Fruit fly (Drosophila melanogaster) whole organism, embryonic: ENCODE results near the gene MESR3.

ENCODE experiments used
- Aef1 ChIP-seq: fragments of 200-800 bp; sonication (Bioruptor generic); IDR thresholded peaks from 3 replicates; pipeline ENCODE4 v1.3.6; 2022; ENCODE audit warnings: missing biosample characterization, missing genetic modification characterization
- Atf6 ChIP-seq: fragments of 200-800 bp; sonication (Bioruptor generic); IDR thresholded peaks from 2 replicates; pipeline ENCODE4 v1.3.6; 2022; ENCODE audit warnings: missing biosample characterization, missing genetic modification characterization
- B-H1 ChIP-seq: fragments of 200-800 bp; sonication (Bioruptor generic); IDR thresholded peaks from 3 replicates; pipeline ENCODE4 v1.3.6; 2022; ENCODE audit warnings: missing biosample characterization, missing genetic modification characterization
- B-H2 ChIP-seq: fragments of 200-800 bp; sonication (Bioruptor generic); optimal IDR thresholded peaks from 2 replicates; lab custom pipeline; 2018; ENCODE audit warnings: missing biosample characterization, mild to moderate bottlenecking, missing genetic modification characterization
- Bteb2 ChIP-seq: fragments of 200-800 bp; sonication (Bioruptor generic); optimal IDR thresholded peaks from 2 replicates; lab custom pipeline; 2016; ENCODE audit warnings: missing biosample characterization, missing genetic modification characterization
- CG11247 ChIP-seq: fragments of 200-800 bp; sonication (Bioruptor generic); IDR thresholded peaks from 2 replicates; pipeline ENCODE4 v1.3.6; 2022; ENCODE audit warnings: missing biosample characterization, missing genetic modification characterization
- CG11695 ChIP-seq: fragments of 200-800 bp; sonication (Bioruptor generic); IDR thresholded peaks from 3 replicates; pipeline ENCODE4 v1.3.6; 2022; ENCODE audit warnings: missing biosample characterization, missing genetic modification characterization
- CG1233 ChIP-seq: fragments of 200-800 bp; sonication (Bioruptor generic); optimal IDR thresholded peaks from 4 replicates; lab custom pipeline; 2018; ENCODE audit warnings: missing biosample characterization, mild to moderate bottlenecking, missing genetic modification characterization
- CG13894 ChIP-seq: fragments of 200-800 bp; sonication (Bioruptor generic); optimal IDR thresholded peaks from 3 replicates; lab custom pipeline; 2018; ENCODE audit warnings: missing biosample characterization, mild to moderate bottlenecking, missing genetic modification characterization, moderate library complexity
- CG14014 ChIP-seq: fragments of 200-800 bp; sonication (Bioruptor generic); IDR thresholded peaks from 2 replicates; pipeline ENCODE4 v1.3.6; 2022; ENCODE audit warnings: missing biosample characterization, missing genetic modification characterization
- CG14441 ChIP-seq: fragments of 200-800 bp; sonication (Bioruptor generic); IDR thresholded peaks from 2 replicates; pipeline ENCODE4 v1.3.6; 2022; ENCODE audit warnings: missing biosample characterization, missing genetic modification characterization
- CG14710 ChIP-seq: fragments of 200-800 bp; sonication (Bioruptor generic); optimal IDR thresholded peaks from 3 replicates; lab custom pipeline; 2019; ENCODE audit warnings: missing biosample characterization, mild to moderate bottlenecking, missing genetic modification characterization, moderate library complexity
- CG1529 ChIP-seq: fragments of 200-800 bp; sonication (Bioruptor generic); optimal IDR thresholded peaks from 3 replicates; lab custom pipeline; 2018; ENCODE audit warnings: missing biosample characterization, missing genetic modification characterization
- CG15514 ChIP-seq: fragments of 200-800 bp; sonication (Bioruptor generic); optimal IDR thresholded peaks from 3 replicates; lab custom pipeline; 2017; ENCODE audit warnings: missing biosample characterization, missing genetic modification characterization, mild to moderate bottlenecking, moderate library complexity, missing genetic modification reagents
- CG2202 ChIP-seq: fragments of 200-800 bp; sonication (Bioruptor generic); optimal IDR thresholded peaks from 2 replicates; lab custom pipeline; 2018; ENCODE audit warnings: missing biosample characterization, mild to moderate bottlenecking, missing genetic modification characterization
- CG2889 ChIP-seq: fragments of 200-800 bp; sonication (Bioruptor generic); IDR thresholded peaks from 3 replicates; pipeline ENCODE4 v1.3.6; 2022; ENCODE audit warnings: missing biosample characterization, missing genetic modification characterization
- CG30403 ChIP-seq: fragments of 200-800 bp; sonication (Bioruptor generic); optimal IDR thresholded peaks from 3 replicates; lab custom pipeline; 2016; ENCODE audit warnings: missing biosample characterization, missing genetic modification characterization
- CG3065 ChIP-seq: fragments of 200-800 bp; sonication (Bioruptor generic); optimal IDR thresholded peaks from 2 replicates; lab custom pipeline; 2016; ENCODE audit warnings: missing biosample characterization, missing genetic modification characterization
- CG3838 ChIP-seq: fragments of 200-800 bp; sonication (Bioruptor generic); optimal IDR thresholded peaks from 3 replicates; lab custom pipeline; 2016; ENCODE audit warnings: missing biosample characterization, missing genetic modification characterization
- CG4282 ChIP-seq: fragments of 200-800 bp; sonication (Bioruptor generic); optimal IDR thresholded peaks from 2 replicates; lab custom pipeline; 2016; ENCODE audit warnings: missing biosample characterization, missing genetic modification characterization
- CG6854 ChIP-seq: fragments of 200-800 bp; sonication (Bioruptor generic); optimal IDR thresholded peaks from 3 replicates; lab custom pipeline; 2017; ENCODE audit warnings: missing biosample characterization, mild to moderate bottlenecking, missing genetic modification characterization
- CG7372 ChIP-seq: fragments of 200-800 bp; sonication (Bioruptor generic); IDR thresholded peaks from 2 replicates; pipeline ENCODE4 v1.3.6; 2022; ENCODE audit warnings: missing biosample characterization, missing genetic modification characterization
- CG8765 ChIP-seq: fragments of 200-800 bp; sonication (Bioruptor generic); IDR thresholded peaks from 2 replicates; pipeline ENCODE4 v1.3.6; 2022; ENCODE audit warnings: missing biosample characterization, missing genetic modification characterization
- CG9437 ChIP-seq: fragments of 200-800 bp; sonication (Bioruptor generic); optimal IDR thresholded peaks from 2 replicates; lab custom pipeline; 2018; ENCODE audit warnings: missing biosample characterization, mild to moderate bottlenecking, missing genetic modification characterization
- Ets97D ChIP-seq: fragments of 200-800 bp; sonication (Bioruptor generic); optimal IDR thresholded peaks from 3 replicates; lab custom pipeline; 2016; ENCODE audit warnings: missing biosample characterization, missing genetic modification characterization
- Hr78 ChIP-seq, 2 experiments: fragments of 200-800 bp in 1 of 2; fragments of >200 bp in 1 of 2; sonication (Bioruptor generic) in 1 of 2; optimal IDR thresholded peaks; 2 replicates each; lab custom pipeline; 2017 to 2019; ENCODE audit warnings: missing biosample characterization in 2 of 2, missing genetic modification characterization in 2 of 2, mild to moderate bottlenecking in 1 of 2, moderate library complexity in 1 of 2
- Kr ChIP-seq: fragments of 200-800 bp; sonication (Bioruptor generic); optimal IDR thresholded peaks from 2 replicates; lab custom pipeline; 2017; ENCODE audit warnings: missing biosample characterization, mild to moderate bottlenecking, missing genetic modification characterization
- Med ChIP-seq: fragments of 200-800 bp; sonication (Bioruptor generic); peaks from one replicate; lab custom pipeline; 2016; ENCODE audit warnings: missing biosample characterization, missing genetic modification characterization, mild to moderate bottlenecking, inconsistent platforms, moderate library complexity
- Mes4 ChIP-seq: fragments of 200-800 bp; sonication (Bioruptor generic); optimal IDR thresholded peaks from 2 replicates; lab custom pipeline; 2016; ENCODE audit warnings: missing biosample characterization, missing genetic modification characterization
- Mrtf ChIP-seq: fragments of 200-800 bp; sonication (Bioruptor generic); IDR thresholded peaks from 3 replicates; pipeline ENCODE4 v1.3.6; 2022; ENCODE audit warnings: missing biosample characterization, missing genetic modification characterization
- NfI ChIP-seq: fragments of 200-800 bp; sonication (Bioruptor generic); optimal IDR thresholded peaks from 3 replicates; lab custom pipeline; 2018; ENCODE audit warnings: missing biosample characterization, mild to moderate bottlenecking, missing genetic modification characterization, moderate library complexity
- Oaz ChIP-seq: fragments of 200-800 bp; sonication (Bioruptor generic); IDR thresholded peaks from 2 replicates; pipeline ENCODE4 v1.3.6; 2022; ENCODE audit warnings: missing biosample characterization, missing genetic modification characterization
- Scr ChIP-seq: fragments of 200-800 bp; sonication (Bioruptor generic); IDR thresholded peaks from 2 replicates; pipeline ENCODE4 v1.3.6; 2022; ENCODE audit warnings: missing biosample characterization, missing genetic modification characterization; ENCODE audit not compliant: partially characterized antibody
- Sry-δ ChIP-seq: fragments of 200-800 bp; sonication (Bioruptor generic); optimal IDR thresholded peaks from 2 replicates; lab custom pipeline; 2016; ENCODE audit warnings: missing biosample characterization, missing genetic modification characterization
- Tbp ChIP-seq: fragments of >200 bp; optimal IDR thresholded peaks from 2 replicates; lab custom pipeline; 2018; ENCODE audit warnings: missing biosample characterization, missing genetic modification characterization
- Vsx1 ChIP-seq: fragments of 200-800 bp; sonication (Bioruptor generic); optimal IDR thresholded peaks from 2 replicates; lab custom pipeline; 2017; ENCODE audit warnings: missing biosample characterization, mild to moderate bottlenecking, missing genetic modification characterization, missing genetic modification reagents
- YL-1 ChIP-seq: fragments of 200-800 bp; sonication (Bioruptor generic); optimal IDR thresholded peaks from 3 replicates; lab custom pipeline; 2017; ENCODE audit warnings: missing biosample characterization, mild to moderate bottlenecking, missing genetic modification characterization
- crp ChIP-seq, 2 experiments: fragments of 200-800 bp; sonication (Bioruptor generic); optimal IDR thresholded peaks; 2 replicates in 1 of 2; 3 replicates in 1 of 2; lab custom pipeline; 2017; ENCODE audit warnings: missing biosample characterization in 2 of 2, missing genetic modification characterization in 2 of 2, mild to moderate bottlenecking in 1 of 2, moderate library complexity in 1 of 2
- dysf ChIP-seq: fragments of 200-800 bp; sonication (Bioruptor generic); IDR thresholded peaks from 3 replicates; pipeline ENCODE4 v1.3.6; 2022; ENCODE audit warnings: missing biosample characterization, missing genetic modification characterization
- esg ChIP-seq: fragments of 200-800 bp; sonication (Bioruptor generic); conservative IDR thresholded peaks from 2 replicates; pipeline ENCODE4 v1.3.6; 2022; ENCODE audit warnings: missing biosample characterization, missing genetic modification characterization
- eve ChIP-seq, 2 experiments: fragments of >200 bp; optimal IDR thresholded peaks; 2 replicates each; lab custom pipeline; 2017; ENCODE audit warnings: missing biosample characterization in 2 of 2, missing genetic modification characterization in 2 of 2
- ewg ChIP-seq: fragments of 200-800 bp; sonication (Bioruptor generic); optimal IDR thresholded peaks from 3 replicates; lab custom pipeline; 2017; ENCODE audit warnings: mild to moderate bottlenecking, missing biosample characterization, missing genetic modification reagents, missing genetic modification characterization
- mirr ChIP-seq: fragments of 200-800 bp; sonication (Bioruptor generic); optimal IDR thresholded peaks from 3 replicates; lab custom pipeline; 2018; ENCODE audit warnings: missing biosample characterization, mild to moderate bottlenecking, missing genetic modification characterization
- salm ChIP-seq: fragments of 200-800 bp; sonication (Bioruptor generic); optimal IDR thresholded peaks from 2 replicates; lab custom pipeline; 2018; ENCODE audit warnings: missing biosample characterization, mild to moderate bottlenecking, missing genetic modification characterization
- schlank ChIP-seq: fragments of 200-800 bp; sonication (Bioruptor generic); optimal IDR thresholded peaks from 2 replicates; lab custom pipeline; 2018; ENCODE audit warnings: missing biosample characterization, mild to moderate bottlenecking, missing genetic modification characterization
- sob ChIP-seq: fragments of 200-800 bp; sonication (Bioruptor generic); IDR thresholded peaks from 2 replicates; pipeline ENCODE4 v1.3.6; 2022; ENCODE audit warnings: missing biosample characterization, missing genetic modification characterization
- ttk ChIP-seq: fragments of 200-800 bp; sonication (Bioruptor generic); IDR thresholded peaks from 2 replicates; pipeline ENCODE4 v2.1.2; 2022; ENCODE audit warnings: missing biosample characterization, missing genetic modification characterization
- tup ChIP-seq: fragments of 200-800 bp; sonication (Bioruptor generic); optimal IDR thresholded peaks from 2 replicates; lab custom pipeline; 2016; ENCODE audit warnings: missing biosample characterization, mild to moderate bottlenecking, missing genetic modification characterization, moderate library complexity
- vnd ChIP-seq: fragments of 200-800 bp; sonication (Bioruptor generic); IDR thresholded peaks from 3 replicates; pipeline ENCODE4 v1.3.6; 2022; ENCODE audit warnings: missing biosample characterization, missing genetic modification characterization; ENCODE audit not compliant: partially characterized antibody

Gene MESR3

DNA sequence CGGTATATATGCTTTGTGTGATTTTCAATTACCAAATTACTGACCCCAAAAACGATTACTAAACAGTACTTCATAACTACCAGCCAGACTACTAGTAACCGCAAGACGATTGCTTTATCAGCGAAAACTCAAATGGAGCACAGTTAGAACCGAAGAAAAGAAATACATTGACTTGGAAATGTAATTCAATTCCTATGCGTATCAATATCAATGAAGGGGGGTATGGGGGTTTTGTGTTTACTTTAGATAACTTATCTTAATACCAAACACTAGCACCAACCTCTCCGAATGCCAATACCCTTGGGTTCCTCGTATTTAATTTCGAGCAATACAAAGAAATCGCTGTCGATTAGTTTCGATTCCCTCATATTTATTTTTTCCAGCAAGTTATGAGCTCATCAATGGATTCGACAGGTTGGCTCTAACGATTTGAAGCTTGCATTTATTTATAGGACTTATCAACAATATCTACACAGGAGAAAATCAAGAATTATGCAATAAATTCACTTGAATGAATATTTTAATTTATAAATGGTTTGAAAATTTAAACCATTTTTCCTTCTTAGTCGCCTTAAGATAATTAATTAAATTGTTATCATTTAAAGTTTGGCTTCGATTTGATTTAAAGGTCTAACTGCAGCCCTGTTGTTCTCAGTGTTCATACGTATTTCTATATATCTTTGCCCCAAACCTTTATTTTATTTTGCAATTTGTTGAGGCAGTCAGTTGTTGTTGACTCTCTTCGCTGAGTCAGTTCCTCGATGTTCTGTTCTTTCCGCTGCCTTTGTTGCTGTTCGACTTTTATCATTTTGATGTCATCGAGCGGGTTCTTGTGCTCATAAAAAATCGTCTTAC is 4.5 kb downstream of the MESR3 start (continued):
- TF ChIP-seq crp (GFP tag; optimal IDR thresholded peaks at IDR 0.05; lab: Kevin White, UChicago) (peak in 1 of 2 experiments; percentile 5), CG14441 (GFP tag; lab: Robert Waterston, UW) (peak; percentile 76), CG1529 (peak; percentile 55), CG7372 (peak; percentile 75), Ets97D (GFP tag; lab: Kevin White, UChicago) (peak; percentile 8), CG14014 (GFP tag; lab: Robert Waterston, UW) (peak; percentile 82), B-H2 (GFP tag; lab: Kevin White, UChicago) (peak; percentile 35), mirr (GFP tag; lab: Kevin White, UChicago) (peak; percentile 98), CG14710 (peak; percentile 79), schlank (peak; percentile 46), CG3065 (GFP tag; lab: Kevin White, UChicago) (no peak), vnd (no peak), eve (GFP tag; optimal IDR thresholded peaks at IDR 0.05; lab: Kevin White, UChicago) (no peak), CG6854 (GFP tag; lab: Kevin White, UChicago) (peak; percentile 48), NfI (GFP tag; lab: Kevin White, UChicago) (peak; percentile 69), Atf6 (GFP tag; lab: Robert Waterston, UW) (peak; percentile 94), CG9437 (GFP tag; lab: Kevin White, UChicago) (peak; percentile 64), Bteb2 (peak; percentile 38), tup (GFP tag; lab: Kevin White, UChicago) (no peak), Mes4 (GFP tag; lab: Kevin White, UChicago) (no peak), CG2202 (tag; lab: Kevin White, UChicago) (peak; percentile 20), CG11247 (peak; percentile 79), B-H1 (GFP tag; lab: Robert Waterston, UW) (peak; percentile 69), CG30403 (GFP tag; lab: Kevin White, UChicago) (peak; percentile 82), Hr78 (GFP tag; optimal IDR thresholded peaks at IDR 0.05; lab: Kevin White, UChicago) (peak in 1 of 2 experiments; percentile 48), dysf (GFP tag; lab: Robert Waterston, UW) (peak; percentile 84), Sry-δ (GFP tag; lab: Kevin White, UChicago) (peak; percentile 20), CG3838 (GFP tag; lab: Kevin White, UChicago) (peak; percentile 11), esg (GFP tag; lab: Robert Waterston, UW) (peak; percentile 66), ewg (GFP tag; lab: Kevin White, UChicago) (peak; percentile 45), CG2889 (GFP tag; lab: Robert Waterston, UW) (peak; percentile 52; the same call in 1 of the 3 replicates), Mrtf (GFP tag; lab: Robert Waterston, UW) (peak; percentile 70), YL-1 (peak; percentile 10), Oaz (GFP tag; lab: Robert Waterston, UW) (peak; percentile 67; the same call in 1 of the 2 replicates), Kr (no peak), Vsx1 (GFP tag; lab: Kevin White, UChicago) (peak; percentile 57), CG4282 (no peak), salm (tag; lab: Kevin White, UChicago) (peak; percentile 62), sob (GFP tag; lab: Robert Waterston, UW) (peak; percentile 79), CG1233 (GFP tag; lab: Kevin White, UChicago) (peak; percentile 76), Aef1 (GFP tag; lab: Robert Waterston, UW) (peak; percentile 64; the same call in 2 of the 3 replicates), ttk (GFP tag; lab: Robert Waterston, UW) (peak; percentile 64; the same call in 1 of the 2 replicates), Scr (GFP tag; lab: Robert Waterston, UW) (no peak), CG11695 (GFP tag; lab: Robert Waterston, UW) (peak; percentile 77), CG15514 (peak; percentile 72), Med (GFP tag; lab: Kevin White, UChicago) (peak; percentile 81), CG8765 (GFP tag; lab: Robert Waterston, UW) (no peak), CG13894 (tag; lab: Kevin White, UChicago) (peak; percentile 76), Tbp (no peak)
